Worm (Caenorhabditis elegans): Measurements from ENCODE around the gene F42F12.14.

F42F12.14 gene

ce11 chrX:12393786-12394308 is 45.4 kb downstream of the F42F12.14 start, which contains the start of gene F17E5.2 (continued):
- no peak for TF ChIP-seq skn-1 (tag; optimal IDR thresholded peaks at IDR 0.05)
- no peak for TF ChIP-seq unc-39 (tag; optimal IDR thresholded peaks at IDR 0.05)
- TF ChIP-seq dve-1 (tag; optimal IDR thresholded peaks at IDR 0.05; ENCODE audit: insufficient read depth), result peak; percentile 98
- peak; percentile 16 for TF ChIP-seq egl-27 (tag; optimal IDR thresholded peaks at IDR 0.05)
- peak; percentile 92 for TF ChIP-seq nhr-6 (tag; optimal IDR thresholded peaks at IDR 0.05)
- peak; percentile 96 for TF ChIP-seq nhr-28 (tag; optimal IDR thresholded peaks at IDR 0.05)
- TF ChIP-seq R02D3.7 (tag; optimal IDR thresholded peaks at IDR 0.05), result no peak
- no peak for TF ChIP-seq ZK337.2 (GFP tag; IDR thresholded peaks at IDR 0.05)
- no peak for TF ChIP-seq zfp-2 (tag; optimal IDR thresholded peaks at IDR 0.05)
- TF ChIP-seq hlh-11 (tag; optimal IDR thresholded peaks at IDR 0.05), result peak; percentile 97
- TF ChIP-seq Y48G9A.11 (GFP tag; IDR thresholded peaks at IDR 0.05), result no peak
- peak; percentile 89 for TF ChIP-seq F37D6.2 (tag; optimal IDR thresholded peaks at IDR 0.05)
- peak; percentile 63 for TF ChIP-seq F10B5.3 (tag; optimal IDR thresholded peaks at IDR 0.05)
- TF ChIP-seq lir-3 (tag; optimal IDR thresholded peaks at IDR 0.05), result no peak
- peak; percentile 53 for TF ChIP-seq aha-1 (tag)
- no peak for TF ChIP-seq sdz-12 (GFP tag; optimal IDR thresholded peaks at IDR 0.05)
- peak; percentile 78 for TF ChIP-seq duxl-1 (tag; optimal IDR thresholded peaks at IDR 0.05; ENCODE audit: poor library complexity)
- TF ChIP-seq F49E8.2 (tag; optimal IDR thresholded peaks at IDR 0.05; ENCODE audit: borderline replicate concordance), result no peak
- TF ChIP-seq snpc-4 (tag; optimal IDR thresholded peaks at IDR 0.05), result peak; percentile 4
- TF ChIP-seq nhr-48 (tag; optimal IDR thresholded peaks at IDR 0.05), result peak; percentile 79
- TF ChIP-seq zfp-3 (GFP tag; conservative IDR thresholded peaks at IDR 0.05), result peak; percentile 81; the same call in 1 of the 2 replicates
- TF ChIP-seq F44E2.7 (GFP tag; IDR thresholded peaks at IDR 0.05), result no peak
- no peak for TF ChIP-seq ztf-11 (tag; optimal IDR thresholded peaks at IDR 0.05)
- no peak for TF ChIP-seq ceh-44 (GFP tag; IDR thresholded peaks at IDR 0.05)
- no peak for TF ChIP-seq lin-29 (GFP tag; IDR thresholded peaks at IDR 0.05)
- no peak for TF ChIP-seq ceh-28 (tag; optimal IDR thresholded peaks at IDR 0.05)
- TF ChIP-seq nhr-111 (GFP tag; optimal IDR thresholded peaks at IDR 0.05), result no peak
- TF ChIP-seq set-16 (GFP tag; IDR thresholded peaks at IDR 0.05), result no peak
- no peak for TF ChIP-seq daf-8 (GFP tag; IDR thresholded peaks at IDR 0.05)
